Worm (Caenorhabditis elegans): ENCODE data around the gene C01C10.2.

C01C10.2 gene

ce11 chrX:7464389-7464788 is 26.5 kb upstream of the C01C10.2 start:
- TF ChIP-seq pes-1 (GFP tag; IDR thresholded peaks at IDR 0.05) (no peak), hmg-4 (GFP tag; optimal IDR thresholded peaks at IDR 0.05) (peak; percentile 58)

- TF ChIP-seq tbx-37 (GFP tag; conservative IDR thresholded peaks at IDR 0.05) (no peak), B0310.2 (tag; optimal IDR thresholded peaks at IDR 0.05) (no peak), ama-1 (optimal IDR thresholded peaks at IDR 0.05) (no peak), scrt-1 (GFP tag; IDR thresholded peaks at IDR 0.05) (no peak), hnd-1 (tag; optimal IDR thresholded peaks at IDR 0.05) (no peak), ceh-36 (tag; optimal IDR thresholded peaks at IDR 0.05) (no peak), tra-4 (tag; optimal IDR thresholded peaks at IDR 0.05) (no peak), ceh-13 (GFP tag; optimal IDR thresholded peaks at IDR 0.05) (no peak), flt-1 (GFP tag; IDR thresholded peaks at IDR 0.05) (no peak), aly-1 (tag; optimal IDR thresholded peaks at IDR 0.05) (no peak), hmbx-1 (tag; optimal IDR thresholded peaks at IDR 0.05) (no peak), hmg-4 (GFP tag; optimal IDR thresholded peaks at IDR 0.05) (no peak), sea-1 (GFP tag; conservative IDR thresholded peaks at IDR 0.05) (no peak), tbx-11 (GFP tag; IDR thresholded peaks at IDR 0.05) (no peak), ets-7 (tag; optimal IDR thresholded peaks at IDR 0.05) (no peak), pes-1 (GFP tag; IDR thresholded peaks at IDR 0.05) (no peak), F13C5.2 (tag; optimal IDR thresholded peaks at IDR 0.05) (no peak)
These were observed 25.7 kb upstream of the C01C10.2 start, which contains the start of gene sox-2 for ce11 chrX:7463637-7464036. Gene sox-2, minus strand, starts transcription at chrX:7463736.

ce11 chrX:7460516-7460915 is 22.6 kb upstream of the C01C10.2 start:
- TF ChIP-seq ceh-36 (tag; optimal IDR thresholded peaks at IDR 0.05) (no peak), scrt-1 (GFP tag; IDR thresholded peaks at IDR 0.05) (0 out of 2 replicates have a peak, but pooled peaks have one; percentile 33), hmg-4 (GFP tag; optimal IDR thresholded peaks at IDR 0.05) (peak; percentile 13)

- peak; percentile 10 for TF ChIP-seq ama-1 (optimal IDR thresholded peaks at IDR 0.05)
- no peak for TF ChIP-seq ceh-13 (GFP tag; optimal IDR thresholded peaks at IDR 0.05)
These were observed 19.3 kb upstream of the C01C10.2 start for ce11 chrX:7457154-7457674.

- TF ChIP-seq scrt-1 (GFP tag; IDR thresholded peaks at IDR 0.05) (no peak), sea-1 (GFP tag; conservative IDR thresholded peaks at IDR 0.05) (no peak), tra-4 (tag; optimal IDR thresholded peaks at IDR 0.05) (no peak), flt-1 (GFP tag; IDR thresholded peaks at IDR 0.05) (no peak), hmg-4 (GFP tag; optimal IDR thresholded peaks at IDR 0.05) (peak; percentile 16), tbx-11 (GFP tag; IDR thresholded peaks at IDR 0.05) (no peak), pes-1 (GFP tag; IDR thresholded peaks at IDR 0.05) (no peak)
These were observed 18.0 kb upstream of the C01C10.2 start for ce11 chrX:7455960-7456359.

ce11 chrX:7452606-7453005 is 14.7 kb upstream of the C01C10.2 start:
- no peak for TF ChIP-seq tbx-37 (GFP tag; conservative IDR thresholded peaks at IDR 0.05)
- no peak for TF ChIP-seq F13C5.2 (tag; optimal IDR thresholded peaks at IDR 0.05)
- TF ChIP-seq hnd-1 (tag; optimal IDR thresholded peaks at IDR 0.05), result no peak
- no peak for TF ChIP-seq aly-1 (tag; optimal IDR thresholded peaks at IDR 0.05)
- TF ChIP-seq tra-4 (tag; optimal IDR thresholded peaks at IDR 0.05), result no peak
- no peak for TF ChIP-seq tbx-11 (GFP tag; IDR thresholded peaks at IDR 0.05)
- TF ChIP-seq B0310.2 (tag; optimal IDR thresholded peaks at IDR 0.05), result no peak
- no peak for TF ChIP-seq scrt-1 (GFP tag; IDR thresholded peaks at IDR 0.05)
- no peak for TF ChIP-seq pes-1 (GFP tag; IDR thresholded peaks at IDR 0.05)
- no peak for TF ChIP-seq hmbx-1 (tag; optimal IDR thresholded peaks at IDR 0.05)

- TF ChIP-seq ceh-36 (tag; optimal IDR thresholded peaks at IDR 0.05) (no peak), scrt-1 (GFP tag; IDR thresholded peaks at IDR 0.05) (no peak), ama-1 (optimal IDR thresholded peaks at IDR 0.05) (no peak)
These were observed 9.4 kb upstream of the C01C10.2 start for ce11 chrX:7447340-7447739.

- TF ChIP-seq sea-1 (GFP tag; conservative IDR thresholded peaks at IDR 0.05), result no peak
- no peak for TF ChIP-seq tra-4 (tag; optimal IDR thresholded peaks at IDR 0.05)
- TF ChIP-seq B0310.2 (tag; optimal IDR thresholded peaks at IDR 0.05), result no peak
These were observed 8.6 kb upstream of the C01C10.2 start for ce11 chrX:7446485-7446884.

- TF ChIP-seq tbx-11 (GFP tag; IDR thresholded peaks at IDR 0.05) (no peak), ceh-13 (GFP tag; optimal IDR thresholded peaks at IDR 0.05) (no peak), hmg-4 (GFP tag; optimal IDR thresholded peaks at IDR 0.05) (no peak), hnd-1 (tag; optimal IDR thresholded peaks at IDR 0.05) (no peak), scrt-1 (GFP tag; IDR thresholded peaks at IDR 0.05) (no peak), B0310.2 (tag; optimal IDR thresholded peaks at IDR 0.05) (no peak), aly-1 (tag; optimal IDR thresholded peaks at IDR 0.05) (no peak), ets-7 (tag; optimal IDR thresholded peaks at IDR 0.05) (no peak), pes-1 (GFP tag; IDR thresholded peaks at IDR 0.05) (no peak)
These were observed 7.8 kb upstream of the C01C10.2 start for ce11 chrX:7445734-7446133.

ce11 chrX:7442477-7442876 is 4.6 kb upstream of the C01C10.2 start, which contains the start of gene acl-12:
Gene acl-12, minus strand, starts transcription at chrX:7442577.
- TF ChIP-seq hnd-1 (tag; optimal IDR thresholded peaks at IDR 0.05) (no peak), ceh-36 (tag; optimal IDR thresholded peaks at IDR 0.05) (no peak), sea-1 (GFP tag; conservative IDR thresholded peaks at IDR 0.05) (no peak), flt-1 (GFP tag; IDR thresholded peaks at IDR 0.05) (no peak), ceh-13 (GFP tag; optimal IDR thresholded peaks at IDR 0.05) (no peak), ama-1 (optimal IDR thresholded peaks at IDR 0.05) (no peak), hmbx-1 (tag; optimal IDR thresholded peaks at IDR 0.05) (no peak), F13C5.2 (tag; optimal IDR thresholded peaks at IDR 0.05) (no peak), tbx-37 (GFP tag; conservative IDR thresholded peaks at IDR 0.05) (no peak), B0310.2 (tag; optimal IDR thresholded peaks at IDR 0.05) (no peak), scrt-1 (GFP tag; IDR thresholded peaks at IDR 0.05) (no peak), pes-1 (GFP tag; IDR thresholded peaks at IDR 0.05) (no peak), tra-4 (tag; optimal IDR thresholded peaks at IDR 0.05) (no peak), hmg-4 (GFP tag; optimal IDR thresholded peaks at IDR 0.05) (no peak)
